Fruit fly (Drosophila melanogaster): ENCODE measurements around the gene Met.

Gene Met

DNA sequence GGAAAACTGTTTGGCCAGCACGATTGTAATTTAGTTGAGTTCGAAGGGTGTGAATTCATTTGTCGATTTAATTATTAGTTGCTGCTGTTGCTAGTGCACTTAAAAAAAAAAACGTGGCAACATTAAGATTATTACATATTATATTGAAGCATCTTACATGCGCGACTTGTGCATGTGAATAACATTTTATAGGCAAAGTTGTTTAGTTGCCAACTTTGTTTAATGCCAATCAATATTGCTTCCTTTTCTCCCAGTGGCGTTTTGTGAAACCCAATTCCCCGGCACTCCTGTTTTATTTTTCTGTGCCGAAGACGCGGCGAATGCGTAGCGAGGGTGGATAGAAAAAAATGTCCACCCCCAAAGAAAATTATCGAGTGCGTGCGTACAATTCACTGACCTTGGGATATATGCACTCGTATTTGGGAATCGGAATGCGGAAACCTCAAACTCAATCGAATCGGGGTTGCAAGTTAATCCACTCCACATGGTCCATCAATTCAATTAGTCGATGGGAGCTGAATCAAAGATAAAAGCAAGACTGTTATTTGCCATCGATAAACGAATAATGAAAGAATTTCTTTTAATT lies 13.2 kb downstream of the Met start (continued):
- TF ChIP-seq sim (GFP tag; IDR thresholded peaks at IDR 0.05) (peak; percentile 62; the same call in 1 of the 2 replicates), trh (GFP tag; optimal IDR thresholded peaks at IDR 0.05) (no peak), CG6791 (GFP tag; IDR thresholded peaks at IDR 0.05; ENCODE audit: partially characterized antibody) (no peak), CG13775 (GFP tag; optimal IDR thresholded peaks at IDR 0.05) (peak; percentile 46), pho (GFP tag; optimal IDR thresholded peaks at IDR 0.05) (no peak), fd102C (GFP tag; optimal IDR thresholded peaks at IDR 0.05) (no peak), CG17359 (tag; optimal IDR thresholded peaks at IDR 0.05) (peak; percentile 61), ab (GFP tag; optimal IDR thresholded peaks at IDR 0.05) (no peak), ind (GFP tag; optimal IDR thresholded peaks at IDR 0.05) (peak; percentile 30), Stat92E (GFP tag; optimal IDR thresholded peaks at IDR 0.05) (peak in 1 of 3 experiments; percentile 55), Doc3 (GFP tag; IDR thresholded peaks at IDR 0.05; ENCODE audit: partially characterized antibody) (no peak), CG15073 (GFP tag; optimal IDR thresholded peaks at IDR 0.05) (no peak), jumu (GFP tag; optimal IDR thresholded peaks at IDR 0.05) (no peak), org-1 (GFP tag; optimal IDR thresholded peaks at IDR 0.05) (peak; percentile 9), CG9817 (tag; optimal IDR thresholded peaks at IDR 0.05) (peak; percentile 12), slp2 (GFP tag; optimal IDR thresholded peaks at IDR 0.05) (peak; percentile 59), nmo (GFP tag; optimal IDR thresholded peaks at IDR 0.05) (peak; percentile 75), da (GFP tag; optimal IDR thresholded peaks at IDR 0.05) (no peak), tup (GFP tag; optimal IDR thresholded peaks at IDR 0.05) (peak; percentile 27), CG1233 (GFP tag; optimal IDR thresholded peaks at IDR 0.05) (peak; percentile 3), lola (GFP tag; optimal IDR thresholded peaks at IDR 0.05) (peak in 1 of 3 experiments; percentile 76), vvl (GFP tag; IDR thresholded peaks at IDR 0.05) (peak; percentile 75), CG12299 (tag; optimal IDR thresholded peaks at IDR 0.05) (no peak), Usf (GFP tag; optimal IDR thresholded peaks at IDR 0.05) (no peak), Opbp (GFP tag; IDR thresholded peaks at IDR 0.05; ENCODE audit: partially characterized antibody) (no peak), kay (GFP tag; optimal IDR thresholded peaks at IDR 0.05) (peak; percentile 48), unc-4 (GFP tag; IDR thresholded peaks at IDR 0.05; ENCODE audit: partially characterized antibody) (no peak), CG11093 (GFP tag; IDR thresholded peaks at IDR 0.05) (peak; percentile 19; the same call in 1 of the 3 replicates), Sry-β (GFP tag; optimal IDR thresholded peaks at IDR 0.05) (peak; percentile 4), dan (GFP tag; IDR thresholded peaks at IDR 0.05) (no peak), Blimp-1 (GFP tag; optimal IDR thresholded peaks at IDR 0.05) (peak; percentile 73), peb (GFP tag; IDR thresholded peaks at IDR 0.05) (peak; percentile 35; the same call in 1 of the 2 replicates), Six4 (GFP tag; optimal IDR thresholded peaks at IDR 0.05) (peak; percentile 29), CG17912 (GFP tag; optimal IDR thresholded peaks at IDR 0.05) (no peak), B-H1 (GFP tag; IDR thresholded peaks at IDR 0.05) (peak; percentile 23; the same call in 2 of the 3 replicates), CG10654 (GFP tag; optimal IDR thresholded peaks at IDR 0.05) (peak; percentile 37), CG8290 (GFP tag; optimal IDR thresholded peaks at IDR 0.05) (peak; percentile 24), CG8290 (tag; optimal IDR thresholded peaks at IDR 0.05) (peak in 1 of 2 experiments; percentile 39), CG43689 (GFP tag; IDR thresholded peaks at IDR 0.05) (0 out of 2 replicates have a peak, but pooled peaks have one; percentile 5), CG8478 (optimal IDR thresholded peaks at IDR 0.05) (no peak), bbx (GFP tag; IDR thresholded peaks at IDR 0.05; ENCODE audit: partially characterized antibody) (no peak), sug (tag; optimal IDR thresholded peaks at IDR 0.05) (no peak), hb (GFP tag; IDR thresholded peaks at IDR 0.05; ENCODE audit: partially characterized antibody) (no peak), gt (GFP tag; IDR thresholded peaks at IDR 0.05) (no peak), slbo (GFP tag; IDR thresholded peaks at IDR 0.05) (peak; percentile 46), CG4617 (GFP tag; optimal IDR thresholded peaks at IDR 0.05; ENCODE audit: borderline replicate concordance) (peak; percentile 1), gsb-n (tag; optimal IDR thresholded peaks at IDR 0.05) (peak; percentile 63), CG18619 (GFP tag; optimal IDR thresholded peaks at IDR 0.05) (peak; percentile 8), CG13424 (tag; optimal IDR thresholded peaks at IDR 0.05) (peak; percentile 52), CG6765 (GFP tag; optimal IDR thresholded peaks at IDR 0.05) (no peak)
